Worm (Caenorhabditis elegans) whole organism, L4 larva: Measurements from ENCODE around the gene ZK1248.20.

Source experiments
- F44E2.7 ChIP-seq: fragments of 200-800 bp; sonication (Bioruptor generic); IDR thresholded peaks from 2 replicates; pipeline ENCODE4 v2.1.2; 2022; ENCODE audit warnings: missing genetic modification characterization, missing compliant biosample characterization
- F49E8.2 ChIP-seq: sonication (generic microtip); optimal IDR thresholded peaks from 2 replicates; lab custom pipeline; 2016; ENCODE audit warnings: missing compliant biosample characterization, mild to moderate bottlenecking, missing genetic modification characterization, borderline replicate concordance
- T20F7.1 ChIP-seq: fragments of 200-800 bp; sonication (Bioruptor generic); optimal IDR thresholded peaks from 2 replicates; lab custom pipeline; 2018; ENCODE audit warnings: mild to moderate bottlenecking, missing genetic modification characterization, missing compliant biosample characterization
- T26A8.4 ChIP-seq: fragments of 200-800 bp; sonication (Bioruptor generic); IDR thresholded peaks from 2 replicates; pipeline ENCODE4 v1.3.6; 2022; ENCODE audit warnings: missing genetic modification characterization, missing compliant biosample characterization
- Y75B8A.6 ChIP-seq: fragments of 200-800 bp; sonication (Bioruptor generic); IDR thresholded peaks from 2 replicates; pipeline ENCODE4 v1.3.6; 2022; ENCODE audit warnings: missing genetic modification reagents, missing genetic modification characterization, missing compliant biosample characterization
- ZK546.5 ChIP-seq, 2 experiments: sonication (generic microtip); optimal IDR thresholded peaks; 2 replicates each; lab custom pipeline; 2017; ENCODE audit warnings: missing biosample characterization in 2 of 2, missing genetic modification characterization in 2 of 2
- aha-1 ChIP-seq: fragments of 150-350 bp; peaks from one replicate; lab custom pipeline; 2014; ENCODE audit warnings: missing biosample characterization, missing genetic modification characterization
- ama-1 ChIP-seq: fragments of 150-350 bp; optimal IDR thresholded peaks from 2 replicates; lab custom pipeline; 2014; ENCODE audit warnings: inconsistent platforms, mixed read lengths
- ceh-20 ChIP-seq: fragments of 200-800 bp; sonication (Bioruptor generic); IDR thresholded peaks from 2 replicates; pipeline ENCODE4 v1.3.6; 2022; ENCODE audit warnings: missing genetic modification reagents, missing genetic modification characterization, missing compliant biosample characterization
- ceh-44 ChIP-seq: fragments of 200-800 bp; sonication (Bioruptor generic); IDR thresholded peaks from 2 replicates; pipeline ENCODE4 v1.3.6; 2022; ENCODE audit warnings: missing genetic modification reagents, missing genetic modification characterization, missing compliant biosample characterization
- ceh-62 ChIP-seq: sonication (generic microtip); optimal IDR thresholded peaks from 2 replicates; lab custom pipeline; 2017; ENCODE audit warnings: missing biosample characterization, missing genetic modification characterization
- ctbp-1 ChIP-seq: fragments of 200-800 bp; sonication (Bioruptor generic); IDR thresholded peaks from 2 replicates; pipeline ENCODE4 v1.3.6; 2022; ENCODE audit warnings: missing genetic modification reagents, missing genetic modification characterization, missing compliant biosample characterization
- daf-12 ChIP-seq: fragments of 150-350 bp; optimal IDR thresholded peaks from 2 replicates; lab custom pipeline; 2014; ENCODE audit warnings: missing biosample characterization, missing genetic modification reagents, missing genetic modification characterization
- daf-16 ChIP-seq, 3 experiments: sonication (generic microtip); optimal IDR thresholded peaks; 2 replicates each; lab custom pipeline; 2016 to 2017; ENCODE audit warnings: missing genetic modification characterization in 3 of 3, missing genetic modification reagents in 3 of 3, mild to moderate bottlenecking in 2 of 3, missing compliant biosample characterization in 2 of 3, missing biosample characterization in 1 of 3, moderate library complexity in 1 of 3
- daf-8 ChIP-seq: fragments of 200-800 bp; sonication (Bioruptor generic); IDR thresholded peaks from 2 replicates; pipeline ENCODE4 v1.3.6; 2022; ENCODE audit warnings: missing genetic modification characterization, missing compliant biosample characterization
- dmd-6 ChIP-seq: fragments of 200-800 bp; sonication (Bioruptor generic); IDR thresholded peaks from 2 replicates; pipeline ENCODE4 v1.3.6; 2022; ENCODE audit warnings: missing genetic modification reagents, missing genetic modification characterization, missing compliant biosample characterization
- dmd-8 ChIP-seq: fragments of 200-800 bp; sonication (Bioruptor generic); IDR thresholded peaks from 2 replicates; pipeline ENCODE4 v1.3.6; 2022; ENCODE audit warnings: missing genetic modification characterization, missing compliant biosample characterization
- dmd-9 ChIP-seq: fragments of 200-800 bp; sonication (Bioruptor generic); IDR thresholded peaks from 2 replicates; pipeline ENCODE4 v1.3.6; 2022; ENCODE audit warnings: missing genetic modification reagents, missing genetic modification characterization, missing compliant biosample characterization
- duxl-1 ChIP-seq: sonication (generic microtip); optimal IDR thresholded peaks from 2 replicates; lab custom pipeline; 2016; ENCODE audit warnings: mild to moderate bottlenecking, missing genetic modification characterization, moderate library complexity, missing compliant biosample characterization; ENCODE audit not compliant: poor library complexity
- egl-43 ChIP-seq: fragments of 200-800 bp; sonication (Bioruptor generic); IDR thresholded peaks from 2 replicates; pipeline ENCODE4 v1.3.6; 2022; ENCODE audit warnings: missing genetic modification reagents, missing genetic modification characterization, missing compliant biosample characterization
- fos-1 ChIP-seq: fragments of 150-350 bp; optimal IDR thresholded peaks from 2 replicates; lab custom pipeline; 2014; ENCODE audit warnings: missing biosample characterization, missing genetic modification characterization
- hif-1 ChIP-seq, 2 experiments: sonication (generic microtip); optimal IDR thresholded peaks; 2 replicates each; lab custom pipeline; 2016 to 2017; ENCODE audit warnings: missing compliant biosample characterization in 2 of 2, missing genetic modification characterization in 2 of 2, missing genetic modification reagents in 2 of 2, missing genotype in 2 of 2, mild to moderate bottlenecking in 1 of 2
- lin-39 ChIP-seq: fragments of 150-350 bp; optimal IDR thresholded peaks from 2 replicates; lab custom pipeline; 2014; ENCODE audit warnings: missing biosample characterization, missing genetic modification reagents, missing genetic modification characterization
- madf-5 ChIP-seq, 2 experiments: fragments of 200-800 bp; sonication (Bioruptor generic); IDR thresholded peaks; 2 replicates each; pipeline ENCODE4 v1.3.6; 2022; ENCODE audit warnings: missing compliant biosample characterization in 2 of 2, missing genetic modification characterization in 2 of 2
- mdl-1 ChIP-seq, 2 experiments: fragments of 150-350 bp in 1 of 2; sonication (generic microtip) in 1 of 2; optimal IDR thresholded peaks; 2 replicates each; lab custom pipeline; 2014 to 2017; ENCODE audit warnings: missing biosample characterization in 2 of 2, missing genetic modification characterization in 2 of 2
- mdt-29 ChIP-seq: fragments of 200-800 bp; sonication (Bioruptor generic); IDR thresholded peaks from 2 replicates; pipeline ENCODE4 v1.3.6; 2022; ENCODE audit warnings: missing genetic modification reagents, missing genetic modification characterization, missing compliant biosample characterization
- mxl-3 ChIP-seq: fragments of 200-800 bp; sonication (Bioruptor generic); optimal IDR thresholded peaks from 2 replicates; lab custom pipeline; 2018; ENCODE audit warnings: mild to moderate bottlenecking, missing genetic modification characterization, missing compliant biosample characterization
- nhr-102 ChIP-seq: sonication (generic microtip); optimal IDR thresholded peaks from 2 replicates; lab custom pipeline; 2016; ENCODE audit warnings: mild to moderate bottlenecking, missing genetic modification characterization, moderate library complexity, missing compliant biosample characterization
- nhr-11 ChIP-seq: fragments of 150-350 bp; optimal IDR thresholded peaks from 2 replicates; lab custom pipeline; 2014; ENCODE audit warnings: missing biosample characterization, missing genetic modification characterization
- nhr-25 ChIP-seq: sonication (generic microtip); optimal IDR thresholded peaks from 2 replicates; lab custom pipeline; 2017; ENCODE audit warnings: missing genetic modification characterization, mild to moderate bottlenecking, missing compliant biosample characterization, antibody characterized with exemption, moderate library complexity, borderline replicate concordance; ENCODE audit not compliant: insufficient read depth
- nhr-41 ChIP-seq: fragments of 200-800 bp; sonication (Bioruptor generic); IDR thresholded peaks from 2 replicates; pipeline ENCODE4 v1.3.6; 2022; ENCODE audit warnings: missing genetic modification reagents, missing genetic modification characterization, missing compliant biosample characterization
- nhr-42 ChIP-seq: fragments of 200-800 bp; sonication (Bioruptor generic); IDR thresholded peaks from 2 replicates; pipeline ENCODE4 v1.3.6; 2022; ENCODE audit warnings: missing genetic modification characterization, missing compliant biosample characterization
- nhr-48 ChIP-seq: sonication (generic microtip); optimal IDR thresholded peaks from 2 replicates; lab custom pipeline; 2016; ENCODE audit warnings: mild to moderate bottlenecking, missing genetic modification characterization, missing compliant biosample characterization
- php-3 ChIP-seq: fragments of 200-800 bp; sonication (Bioruptor generic); IDR thresholded peaks from 2 replicates; pipeline ENCODE4 v1.3.6; 2022; ENCODE audit warnings: missing genetic modification reagents, missing genetic modification characterization, missing compliant biosample characterization
- rbr-2 ChIP-seq: sonication (generic microtip); optimal IDR thresholded peaks from 2 replicates; lab custom pipeline; 2016; ENCODE audit warnings: missing genotype, missing genetic modification characterization, missing compliant biosample characterization
- tra-1 ChIP-seq: fragments of 200-800 bp; sonication (Bioruptor generic); IDR thresholded peaks from 2 replicates; pipeline ENCODE4 v1.3.6; 2022; ENCODE audit warnings: missing genetic modification reagents, missing genetic modification characterization, missing compliant biosample characterization
- unc-62 ChIP-seq, 3 experiments: fragments of 150-350 bp in 1 of 3; sonication (generic microtip); optimal IDR thresholded peaks in 2 of 3; peaks in 1 of 3; 1 replicate in 1 of 3; 2 replicates in 2 of 3; lab custom pipeline; 2014 to 2017; ENCODE audit warnings: missing biosample characterization in 3 of 3, missing genetic modification characterization in 3 of 3, missing genetic modification reagents in 3 of 3, missing genotype in 1 of 3
- vab-7 ChIP-seq: fragments of 200-800 bp; sonication (Bioruptor generic); IDR thresholded peaks from 2 replicates; pipeline ENCODE4 v1.3.6; 2022; ENCODE audit warnings: missing genetic modification reagents, missing genetic modification characterization, missing compliant biosample characterization
- zag-1 ChIP-seq: fragments of 150-350 bp; optimal IDR thresholded peaks from 2 replicates; lab custom pipeline; 2014; ENCODE audit warnings: missing biosample characterization, missing genetic modification characterization
- zfp-2 ChIP-seq: sonication (generic microtip); optimal IDR thresholded peaks from 2 replicates; lab custom pipeline; 2016; ENCODE audit warnings: mild to moderate bottlenecking, missing genetic modification characterization, missing compliant biosample characterization
- zfp-3 ChIP-seq: fragments of 200-800 bp; sonication (Bioruptor generic); conservative IDR thresholded peaks from 2 replicates; pipeline ENCODE4 v1.3.6; 2022; ENCODE audit warnings: missing genetic modification reagents, missing genetic modification characterization, missing compliant biosample characterization

Gene ZK1248.20

DNA sequence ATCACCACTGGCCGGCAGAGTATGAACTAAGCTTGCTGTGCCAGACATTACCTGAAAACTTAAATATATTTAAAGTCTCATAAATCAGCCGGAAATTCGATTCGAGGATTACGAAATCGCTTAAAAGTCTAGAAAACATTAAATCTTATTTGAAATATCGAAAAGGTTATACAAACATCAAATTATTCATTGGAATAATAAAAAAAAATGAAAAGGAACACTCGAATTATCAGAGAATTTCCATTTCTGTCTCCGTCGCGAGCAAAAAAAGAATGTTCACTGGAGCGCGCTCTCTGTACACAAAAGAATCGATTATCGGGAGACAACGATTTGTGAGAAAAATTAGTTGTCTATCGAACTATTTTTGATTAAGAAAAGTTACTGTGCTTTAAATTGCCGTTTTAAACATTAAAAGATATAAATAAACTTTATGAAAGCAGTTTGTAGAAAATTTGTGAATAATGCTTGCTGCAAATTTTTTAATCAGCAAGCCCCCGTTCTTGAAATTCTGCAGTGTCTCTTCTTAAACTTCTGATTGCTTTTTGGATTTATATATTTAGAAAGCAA, 19.8 kb downstream of the ZK1248.20 start, which contains the start of gene fzo-1 (continued):
- TF ChIP-seq ceh-44 (no peak), T26A8.4 (GFP tag; lab: Robert Waterston, UW) (no peak), fos-1 (tag; lab: Kevin White, UChicago) (no peak), ZK546.5 (tag; optimal IDR thresholded peaks at IDR 0.05; lab: Kevin White, UChicago) (no peak), ceh-20 (GFP tag; lab: Robert Waterston, UW) (no peak), dmd-9 (GFP tag; lab: Robert Waterston, UW) (no peak), F44E2.7 (no peak), zfp-3 (GFP tag; lab: Robert Waterston, UW) (no peak), daf-16 (GFP tag; optimal IDR thresholded peaks at IDR 0.05; lab: Kevin White, UChicago) (no peak), daf-16 (tag; optimal IDR thresholded peaks at IDR 0.05; lab: Kevin White, UChicago) (no peak), lin-39 (tag; lab: Kevin White, UChicago) (no peak), F49E8.2 (no peak), tra-1 (GFP tag; lab: Robert Waterston, UW) (no peak), mxl-3 (GFP tag; lab: Kevin White, UChicago) (no peak), nhr-102 (tag; lab: Kevin White, UChicago) (no peak), unc-62 (GFP tag; optimal IDR thresholded peaks at IDR 0.05 in 1 of 2; lab: Kevin White, UChicago) (no peak), unc-62 (tag; optimal IDR thresholded peaks at IDR 0.05; lab: Kevin White, UChicago) (no peak), nhr-48 (tag; lab: Kevin White, UChicago) (no peak), php-3 (GFP tag; lab: Robert Waterston, UW) (no peak), madf-5 (GFP tag; IDR thresholded peaks at IDR 0.05; lab: Robert Waterston, UW) (no peak), nhr-42 (no peak), rbr-2 (tag; lab: Kevin White, UChicago) (no peak), nhr-41 (GFP tag; lab: Robert Waterston, UW) (no peak), aha-1 (tag; lab: Kevin White, UChicago) (peak; percentile 22), duxl-1 (tag; lab: Kevin White, UChicago) (no peak), mdl-1 (tag; optimal IDR thresholded peaks at IDR 0.05; lab: Kevin White, UChicago) (no peak), ama-1 (no peak), nhr-25 (no peak), hif-1 (tag; optimal IDR thresholded peaks at IDR 0.05; lab: Kevin White, UChicago) (peak in 1 of 2 experiments; percentile 77), T20F7.1 (GFP tag; lab: Kevin White, UChicago) (peak; percentile 64), daf-12 (no peak), mdt-29 (GFP tag; lab: Robert Waterston, UW) (no peak), nhr-11 (tag; lab: Kevin White, UChicago) (no peak), dmd-8 (GFP tag; lab: Robert Waterston, UW) (no peak), zag-1 (tag; lab: Kevin White, UChicago) (no peak), vab-7 (GFP tag; lab: Robert Waterston, UW) (no peak), ctbp-1 (GFP tag; lab: Robert Waterston, UW) (no peak), Y75B8A.6 (GFP tag; lab: Robert Waterston, UW) (no peak), dmd-6 (no peak)

DNA sequence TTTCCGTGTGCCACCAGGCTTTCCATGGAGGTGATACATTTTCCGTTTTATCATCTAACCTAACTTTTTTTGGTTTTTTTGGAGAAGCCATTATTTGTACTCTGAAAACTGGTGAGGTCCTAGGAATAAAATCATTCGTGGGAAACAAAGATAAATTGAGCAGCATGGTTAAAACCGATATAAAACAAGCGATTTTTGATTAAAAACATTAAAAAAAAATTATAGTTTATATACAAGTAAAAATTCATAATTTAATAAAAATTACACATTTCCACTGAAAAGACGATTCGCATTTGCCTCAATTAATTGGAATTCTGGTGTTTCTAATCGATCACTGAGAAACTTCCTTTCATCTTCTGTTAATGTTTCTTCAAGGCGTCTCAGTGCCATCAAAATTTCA, 22.0 kb downstream of the ZK1248.20 start, which contains the start of gene ZK1248.15:
Gene ZK1248.15, minus strand, starts transcription at position 101 of the 400 bp plus-strand sequence.
- TF ChIP-seq zfp-2 (tag; lab: Kevin White, UChicago): no peak
- no peak for TF ChIP-seq egl-43 (GFP tag; lab: Robert Waterston, UW)
- peak in 1 of 2 experiments; percentile 86 for TF ChIP-seq unc-62 (GFP tag; optimal IDR thresholded peaks at IDR 0.05 in 1 of 2; lab: Kevin White, UChicago)
- no peak for TF ChIP-seq unc-62 (tag; optimal IDR thresholded peaks at IDR 0.05; lab: Kevin White, UChicago)
- TF ChIP-seq zfp-3 (GFP tag; lab: Robert Waterston, UW): no peak
- no peak for TF ChIP-seq ceh-62 (tag; lab: Kevin White, UChicago)
- TF ChIP-seq daf-8 (GFP tag; lab: Robert Waterston, UW): no peak
